Worm (Caenorhabditis elegans): ENCODE data around the gene F14D7.2.
A peak's percentile ranks its signal among the peaks of the same experiment; 100 is the strongest.
"Not testable (repeated sequence)": the region's sequence is repeated elsewhere in the genome, so short reads cannot be mapped to it uniquely, and the experiment has no call there.

Gene F14D7.2

DNA sequence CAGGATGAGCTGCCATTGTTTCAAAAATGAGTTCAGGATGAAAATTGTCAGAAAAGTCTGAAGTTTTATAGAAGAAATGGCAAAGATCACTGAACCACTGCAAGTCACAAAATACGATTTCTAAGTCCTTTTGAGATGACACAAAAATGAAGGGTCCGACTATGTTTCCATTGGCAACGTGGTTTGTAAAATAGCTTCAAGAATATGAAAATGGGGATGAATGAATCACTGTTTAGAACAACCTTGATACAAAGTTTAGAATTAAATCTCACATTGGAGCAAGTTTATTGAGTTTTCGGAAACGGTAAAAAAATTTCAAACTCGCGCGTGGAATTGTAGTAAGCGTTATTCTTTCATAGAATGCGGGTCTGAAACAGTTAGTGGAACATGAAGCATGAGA is 17.6 kb upstream of the F14D7.2 start, which contains the start of gene ddn-3:
TSS of gene ddn-3 (minus strand) at position 101 of the 400 bp plus-strand sequence.
- TF ChIP-seq mdt-29 (GFP tag; IDR thresholded peaks at IDR 0.05), result no peak

DNA sequence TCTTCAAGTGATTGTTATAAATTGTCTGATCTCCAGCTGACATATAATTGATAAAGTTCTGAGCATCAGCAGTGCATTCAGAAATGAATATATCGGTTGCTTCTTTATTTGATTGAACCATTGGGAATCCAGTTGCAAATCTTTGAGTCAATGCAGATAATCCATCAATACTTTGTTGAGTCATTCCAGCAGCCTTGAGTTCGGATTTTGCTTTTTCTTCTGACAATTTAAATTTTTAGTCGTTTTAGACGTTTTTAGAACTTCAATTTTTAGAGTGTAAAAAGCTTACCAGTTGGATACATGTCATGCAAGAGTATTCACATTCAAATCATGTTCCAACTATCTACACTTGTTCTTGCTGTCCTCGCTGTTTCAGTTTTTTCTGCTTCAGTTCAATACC is 16.1 kb upstream of the F14D7.2 start, which contains the start of gene F14D7.14:
TSS of gene F14D7.14 (plus strand) at position 301 of the 400 bp plus-strand sequence.
- not testable (repeated sequence) for TF ChIP-seq Y5F2A.4 (GFP tag; optimal IDR thresholded peaks at IDR 0.05); ceh-62 (tag; optimal IDR thresholded peaks at IDR 0.05); zag-1 (tag; optimal IDR thresholded peaks at IDR 0.05)

DNA sequence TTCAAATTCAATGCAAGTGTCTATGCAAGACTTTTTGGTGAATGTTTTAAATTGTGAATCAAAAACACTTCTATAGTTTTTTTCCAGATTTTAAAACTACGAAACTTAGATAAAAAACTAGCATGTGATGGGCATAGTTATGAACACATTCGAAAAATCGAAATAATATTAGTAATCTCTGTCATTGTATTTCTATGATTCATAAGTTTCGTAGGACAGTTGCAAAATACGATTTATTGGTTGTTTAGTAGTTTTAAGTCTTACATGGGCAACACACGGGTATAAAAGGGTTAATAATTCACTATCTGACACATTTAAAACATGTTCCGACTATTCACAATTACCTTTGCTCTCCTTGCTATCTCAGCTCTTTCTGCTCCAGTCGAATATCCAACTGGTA is 14.6 kb upstream of the F14D7.2 start, which contains the start of gene spig-5:
TSS of gene spig-5 (plus strand) at position 301 of the 400 bp plus-strand sequence.
- not testable (repeated sequence) for TF ChIP-seq Y105C5A.15 (GFP tag; IDR thresholded peaks at IDR 0.05); nhr-77 (tag; optimal IDR thresholded peaks at IDR 0.05); hif-1 (tag; optimal IDR thresholded peaks at IDR 0.05)

DNA sequence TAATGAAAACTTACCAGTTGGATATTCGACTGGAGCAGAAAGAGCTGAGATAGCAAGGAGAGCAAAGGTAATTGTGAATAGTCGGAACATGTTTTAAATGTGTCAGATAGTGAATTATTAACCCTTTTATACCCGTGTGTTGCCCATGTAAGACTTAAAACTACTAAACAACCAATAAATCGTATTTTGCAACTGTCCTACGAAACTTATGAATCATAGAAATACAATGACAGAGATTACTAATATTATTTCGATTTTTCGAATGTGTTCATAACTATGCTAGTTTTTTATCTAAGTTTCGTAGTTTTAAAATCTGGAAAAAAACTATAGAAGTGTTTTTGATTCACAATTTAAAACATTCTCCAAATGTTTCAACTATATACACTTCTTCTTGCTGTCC is 13.3 kb upstream of the F14D7.2 start, which contains the start of gene spig-4:
TSS of gene spig-4 (minus strand) at position 101 of the 400 bp plus-strand sequence.
- TF ChIP-seq spr-3 (GFP tag; optimal IDR thresholded peaks at IDR 0.05); hlh-11 (tag; optimal IDR thresholded peaks at IDR 0.05); nhr-6 (tag; optimal IDR thresholded peaks at IDR 0.05): not testable (repeated sequence)

DNA sequence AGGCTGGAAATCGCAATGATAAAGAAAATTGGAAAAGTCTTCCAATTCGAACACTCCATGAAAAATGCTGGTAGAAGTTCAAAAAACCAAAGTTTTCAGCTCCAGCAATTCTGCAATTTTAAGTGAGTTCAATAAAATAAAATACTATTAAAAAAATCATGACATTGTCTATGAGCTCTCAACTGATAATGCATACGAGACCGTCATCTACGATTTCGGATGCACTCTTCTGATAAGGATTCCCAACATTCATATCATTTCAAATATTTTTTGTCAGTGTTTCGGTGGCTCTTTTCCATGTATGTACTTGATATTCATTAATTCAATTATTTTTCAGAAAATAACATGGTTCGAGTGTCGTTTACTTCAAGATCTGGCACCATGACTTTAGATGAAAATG is 7.6 kb upstream of the F14D7.2 start, which contains the start of gene F14D7.6:
TSS of gene F14D7.6 (plus strand) at position 338 of the 400 bp plus-strand sequence.
- peak; percentile 41 for TF ChIP-seq pqm-1 (tag; optimal IDR thresholded peaks at IDR 0.05)
- TF ChIP-seq lin-38 (GFP tag; IDR thresholded peaks at IDR 0.05), result no peak

DNA sequence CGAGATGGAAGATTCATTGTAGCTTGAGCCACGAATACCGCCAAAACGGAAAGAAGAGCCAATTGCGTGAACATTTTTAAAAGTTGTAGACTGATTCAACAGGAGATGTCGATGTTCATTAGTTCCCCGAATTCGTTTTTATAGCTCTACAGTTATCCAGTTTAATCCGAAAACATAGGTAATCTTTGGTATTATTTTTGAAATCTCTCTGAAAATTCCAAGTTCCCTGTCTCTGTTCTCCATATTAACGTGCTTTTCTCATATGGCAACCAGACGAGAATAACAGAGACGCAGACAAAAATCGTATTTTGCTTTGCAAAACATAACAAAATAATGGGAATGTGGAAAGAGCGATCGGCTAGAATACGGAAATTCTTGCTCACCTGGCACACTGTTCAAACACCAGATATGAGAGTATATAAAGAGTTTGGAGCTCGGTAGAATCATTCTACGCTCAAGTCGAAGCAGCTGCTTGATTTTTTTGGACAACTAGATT is 6.1 kb upstream of the F14D7.2 start, which contains the start of the genes spig-3 and F14D7.12:
TSS of gene spig-3 (minus strand) at position 101 of the 496 bp plus-strand sequence.
TSS of gene F14D7.12 (plus strand) at position 446 of the 496 bp plus-strand sequence.
- TF ChIP-seq attf-4 (tag; optimal IDR thresholded peaks at IDR 0.05), result no peak
- no peak for TF ChIP-seq daf-19 (GFP tag; conservative IDR thresholded peaks at IDR 0.05)
- no peak for TF ChIP-seq nhr-28 (tag; optimal IDR thresholded peaks at IDR 0.05)

DNA sequence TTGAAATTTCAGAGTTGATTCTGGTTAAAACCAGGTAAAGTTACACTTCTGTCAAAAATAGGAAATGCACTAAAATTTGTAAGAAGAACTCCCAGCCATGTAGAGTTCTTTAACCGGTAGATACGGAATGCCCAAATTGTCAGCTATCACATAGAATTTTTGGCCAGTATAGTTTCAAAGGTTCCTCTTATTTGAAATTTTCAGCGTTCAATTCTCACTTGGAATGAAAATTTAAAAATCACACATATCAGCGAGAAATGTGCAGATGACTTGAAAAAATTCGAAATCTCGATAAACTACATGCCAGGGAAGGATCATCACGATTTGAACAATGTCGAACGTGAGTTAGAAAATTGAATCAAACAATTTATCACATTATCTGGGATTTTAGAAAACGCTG is 3.0 kb upstream of the F14D7.2 start, which contains the start of gene F14D7.3:
TSS of gene F14D7.3 (plus strand) at position 301 of the 400 bp plus-strand sequence.
- TF ChIP-seq T20F7.1 (GFP tag; optimal IDR thresholded peaks at IDR 0.05) (no peak), nhr-42 (GFP tag; IDR thresholded peaks at IDR 0.05) (no peak), ceh-62 (tag; optimal IDR thresholded peaks at IDR 0.05) (no peak), Y48G9A.11 (GFP tag; IDR thresholded peaks at IDR 0.05) (no peak), unc-39 (tag; optimal IDR thresholded peaks at IDR 0.05) (no peak), fos-1 (tag; optimal IDR thresholded peaks at IDR 0.05) (no peak), spr-1 (tag; optimal IDR thresholded peaks at IDR 0.05) (no peak), dmd-9 (GFP tag; IDR thresholded peaks at IDR 0.05) (no peak), nhr-6 (tag; optimal IDR thresholded peaks at IDR 0.05) (no peak), zip-2 (tag; optimal IDR thresholded peaks at IDR 0.05) (no peak), Y5F2A.4 (GFP tag; optimal IDR thresholded peaks at IDR 0.05) (no peak), pqm-1 (tag; optimal IDR thresholded peaks at IDR 0.05) (no peak)

DNA sequence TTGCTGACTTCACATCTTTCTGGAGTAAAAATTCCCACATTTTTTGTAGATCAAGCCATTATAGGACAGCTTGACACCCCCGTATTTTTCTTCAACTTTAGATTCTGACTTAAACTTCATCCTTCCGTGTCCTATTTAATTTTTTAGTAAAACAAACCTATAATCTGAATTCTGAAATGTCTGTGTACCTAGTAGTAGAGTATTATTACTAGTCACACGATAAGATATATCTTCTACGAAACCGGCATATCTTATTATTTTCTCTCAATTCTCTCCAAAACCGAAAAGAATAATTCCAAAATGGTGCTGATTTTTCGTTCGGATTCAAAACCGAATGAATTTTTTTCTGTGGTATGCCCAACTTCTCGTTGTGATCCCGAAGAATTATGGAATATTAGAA is 879 bp upstream of the F14D7.2 start, which contains the start of gene F14D7.9:
TSS of gene F14D7.9 (plus strand) at position 301 of the 400 bp plus-strand sequence.
- TF ChIP-seq nhr-102 (tag; optimal IDR thresholded peaks at IDR 0.05), result no peak
- TF ChIP-seq ceh-20 (GFP tag; IDR thresholded peaks at IDR 0.05), result no peak
- no peak for TF ChIP-seq lin-29 (GFP tag; IDR thresholded peaks at IDR 0.05)
- no peak for TF ChIP-seq php-3 (GFP tag; IDR thresholded peaks at IDR 0.05)
- no peak for TF ChIP-seq ceh-28 (tag; optimal IDR thresholded peaks at IDR 0.05)
- no peak for TF ChIP-seq set-16 (GFP tag; IDR thresholded peaks at IDR 0.05)
- TF ChIP-seq saeg-2 (GFP tag; IDR thresholded peaks at IDR 0.05), result no peak
- TF ChIP-seq pqm-1 (tag; optimal IDR thresholded peaks at IDR 0.05), result no peak
- TF ChIP-seq lim-7 (GFP tag; IDR thresholded peaks at IDR 0.05), result no peak
- no peak for TF ChIP-seq T20F7.1 (GFP tag; optimal IDR thresholded peaks at IDR 0.05)
- TF ChIP-seq egl-43 (GFP tag; IDR thresholded peaks at IDR 0.05), result no peak
- no peak for TF ChIP-seq F10B5.3 (tag; optimal IDR thresholded peaks at IDR 0.05)
- no peak for TF ChIP-seq tag-97 (GFP tag; IDR thresholded peaks at IDR 0.05)
- no peak for TF ChIP-seq daf-16 (GFP tag; optimal IDR thresholded peaks at IDR 0.05)
- TF ChIP-seq daf-16 (tag; optimal IDR thresholded peaks at IDR 0.05), result no peak
- TF ChIP-seq cey-2 (tag; optimal IDR thresholded peaks at IDR 0.05; ENCODE audit: borderline replicate concordance, insufficient read depth), result no peak
